Worm (Caenorhabditis elegans): ENCODE data around the gene scb-1.

ce11 chrV:11078104-11078724, 41.3 kb downstream of the scb-1 start, which contains the start of gene act-2:
- TF ChIP-seq nhr-237 (tag; optimal IDR thresholded peaks at IDR 0.05) = no peak
- no peak for TF ChIP-seq mdl-1 (tag; optimal IDR thresholded peaks at IDR 0.05)
- TF ChIP-seq pqm-1 (tag; optimal IDR thresholded peaks at IDR 0.05) = no peak
- TF ChIP-seq nhr-25 (tag; optimal IDR thresholded peaks at IDR 0.05) = peak; percentile 95
- TF ChIP-seq pha-4 (tag; optimal IDR thresholded peaks at IDR 0.05) = peak; percentile 75
- TF ChIP-seq egl-27 (tag; optimal IDR thresholded peaks at IDR 0.05) = no peak
- TF ChIP-seq aly-2 (tag; optimal IDR thresholded peaks at IDR 0.05) = no peak
- no peak for TF ChIP-seq ceh-82 (tag; optimal IDR thresholded peaks at IDR 0.05)
- TF ChIP-seq elt-1 (tag; optimal IDR thresholded peaks at IDR 0.05) = peak; percentile 20
